Fruit fly (Drosophila melanogaster) whole organism, wandering third instar larva: ENCODE data around the gene boss.

ENCODE experiments used
- Abd-B ChIP-seq: fragments of >200 bp; optimal IDR thresholded peaks from 2 replicates; lab custom pipeline; 2017; ENCODE audit warnings: missing biosample characterization, missing genetic modification characterization
- CG32264 ChIP-seq: fragments of 200-800 bp; sonication (Bioruptor generic); optimal IDR thresholded peaks from 2 replicates; lab custom pipeline; 2016; ENCODE audit warnings: missing biosample characterization, missing genetic modification characterization
- CG9705 ChIP-seq: fragments of 200-800 bp; sonication (Bioruptor generic); optimal IDR thresholded peaks from 2 replicates; lab custom pipeline; 2018; ENCODE audit warnings: missing biosample characterization, mild to moderate bottlenecking, missing genetic modification characterization
- CrebA ChIP-seq: fragments of 200-800 bp; sonication (Bioruptor generic); optimal IDR thresholded peaks from 2 replicates; lab custom pipeline; 2016; ENCODE audit warnings: missing biosample characterization, mild to moderate bottlenecking, missing genetic modification characterization, borderline replicate concordance
- Dfd ChIP-seq: fragments of >200 bp; optimal IDR thresholded peaks from 2 replicates; lab custom pipeline; 2017; ENCODE audit warnings: missing biosample characterization, missing genetic modification characterization
- Dif ChIP-seq: fragments of 200-275, 200-300 bp; sonication (Bioruptor generic); optimal IDR thresholded peaks from 2 replicates; lab custom pipeline; 2018; ENCODE audit warnings: missing biosample characterization, missing genetic modification characterization; ENCODE audit not compliant: partially characterized antibody
- GATAd ChIP-seq: sonication (Bioruptor generic); optimal IDR thresholded peaks from 2 replicates; lab custom pipeline; 2016; ENCODE audit warnings: missing biosample characterization, missing genetic modification characterization
- HLH106 ChIP-seq: fragments of 200-800 bp; optimal IDR thresholded peaks from 3 replicates; lab custom pipeline; 2019; ENCODE audit warnings: missing biosample characterization, mild to moderate bottlenecking, missing genetic modification characterization, moderate library complexity
- Hnf4 ChIP-seq: fragments of 200-800 bp; sonication (Bioruptor generic); optimal IDR thresholded peaks from 2 replicates; lab custom pipeline; 2016; ENCODE audit warnings: missing biosample characterization, mild to moderate bottlenecking, missing genetic modification characterization
- Hr78 ChIP-seq: fragments of >200 bp; optimal IDR thresholded peaks from 2 replicates; lab custom pipeline; 2017; ENCODE audit warnings: missing biosample characterization, missing genetic modification characterization
- Hr83 ChIP-seq: fragments of 200-300 bp; sonication (Bioruptor generic); optimal IDR thresholded peaks from 2 replicates; lab custom pipeline; 2016; ENCODE audit warnings: missing biosample characterization, mild to moderate bottlenecking, missing genetic modification characterization, moderate library complexity; ENCODE audit not compliant: poor library complexity, severe bottlenecking
- Jra ChIP-seq: sonication (Bioruptor generic); optimal IDR thresholded peaks from 2 replicates; lab custom pipeline; 2016; ENCODE audit warnings: missing biosample characterization, missing genetic modification characterization
- Mio ChIP-seq: sonication (Bioruptor generic); optimal IDR thresholded peaks from 2 replicates; lab custom pipeline; 2016; ENCODE audit warnings: missing biosample characterization, missing genetic modification characterization
- Myc ChIP-seq: fragments of >200 bp; optimal IDR thresholded peaks from 2 replicates; lab custom pipeline; 2017
- N ChIP-seq: fragments of >200 bp; optimal IDR thresholded peaks from 2 replicates; lab custom pipeline; 2018; ENCODE audit warnings: missing biosample characterization, missing external identifiers, missing genetic modification characterization
- OdsH ChIP-seq: fragments of 200-800 bp; sonication (Bioruptor generic); optimal IDR thresholded peaks from 2 replicates; lab custom pipeline; 2016; ENCODE audit warnings: missing biosample characterization, mild to moderate bottlenecking, missing genetic modification characterization
- Rel ChIP-seq, 2 experiments: fragments of 200-800 bp; sonication (Bioruptor generic) in 1 of 2; optimal IDR thresholded peaks; 2 replicates in 1 of 2; 3 replicates in 1 of 2; lab custom pipeline; 2016 to 2019; ENCODE audit warnings: mild to moderate bottlenecking in 2 of 2, missing biosample characterization in 2 of 2, missing genetic modification characterization in 2 of 2, moderate library complexity in 1 of 2
- Sp1 ChIP-seq: fragments of 200-800 bp; sonication (Bioruptor generic); optimal IDR thresholded peaks from 3 replicates; lab custom pipeline; 2019; ENCODE audit warnings: missing biosample characterization, mild to moderate bottlenecking, missing genetic modification characterization, moderate library complexity
- Vsx2 ChIP-seq: fragments of 200-300, 225-300 bp; sonication (Bioruptor generic); optimal IDR thresholded peaks from 2 replicates; lab custom pipeline; 2018; ENCODE audit warnings: missing biosample characterization, missing genetic modification characterization; ENCODE audit not compliant: partially characterized antibody
- br ChIP-seq: fragments of 200-800 bp; sonication (Bioruptor generic); optimal IDR thresholded peaks from 2 replicates; lab custom pipeline; 2016; ENCODE audit warnings: missing biosample characterization, missing genetic modification characterization
- brk ChIP-seq: fragments of 200-800 bp; sonication (Bioruptor generic); optimal IDR thresholded peaks from 2 replicates; lab custom pipeline; 2016; ENCODE audit warnings: missing biosample characterization, mild to moderate bottlenecking, missing genetic modification characterization
- dl ChIP-seq, 2 experiments: fragments of 175-275, 200-275 bp in 1 of 2; fragments of 200-275 bp in 1 of 2; sonication (Bioruptor generic); optimal IDR thresholded peaks; lab custom pipeline; 2018; ENCODE audit warnings: mild to moderate bottlenecking in 2 of 2, missing biosample characterization in 2 of 2, missing genetic modification characterization in 2 of 2, moderate library complexity in 2 of 2; ENCODE audit not compliant: partially characterized antibody in 2 of 2, insufficient read depth in 1 of 2
- dmrt93B ChIP-seq: fragments of 200-800 bp; sonication (Bioruptor generic); optimal IDR thresholded peaks from 2 replicates; lab custom pipeline; 2018; ENCODE audit warnings: missing biosample characterization, mild to moderate bottlenecking, missing genetic modification characterization
- dsf ChIP-seq: sonication (Bioruptor generic); optimal IDR thresholded peaks from 2 replicates; lab custom pipeline; 2016; ENCODE audit warnings: missing biosample characterization, missing genetic modification characterization, borderline replicate concordance
- ey ChIP-seq: fragments of 200-800 bp; sonication (Bioruptor generic); optimal IDR thresholded peaks from 2 replicates; lab custom pipeline; 2016; ENCODE audit warnings: missing biosample characterization, missing genetic modification characterization
- foxo ChIP-seq, 2 experiments: fragments of 200-800 bp; sonication (Bioruptor generic); optimal IDR thresholded peaks; 2 replicates in 1 of 2; 3 replicates in 1 of 2; lab custom pipeline; 2016 to 2017; ENCODE audit warnings: missing biosample characterization in 2 of 2, missing genetic modification characterization in 2 of 2
- fru ChIP-seq: fragments of 200-800 bp; sonication (Bioruptor generic); optimal IDR thresholded peaks from 3 replicates; lab custom pipeline; 2016; ENCODE audit warnings: missing biosample characterization, mild to moderate bottlenecking, missing genetic modification characterization
- h ChIP-seq: fragments of 200-800 bp; sonication (Bioruptor generic); optimal IDR thresholded peaks from 3 replicates; lab custom pipeline; 2016; ENCODE audit warnings: missing biosample characterization, mild to moderate bottlenecking, missing genetic modification characterization
- jim ChIP-seq: fragments of 175-275, 200-325 bp; sonication (Bioruptor generic); optimal IDR thresholded peaks from 2 replicates; lab custom pipeline; 2016; ENCODE audit warnings: missing biosample characterization, mild to moderate bottlenecking, missing genetic modification characterization
- lola ChIP-seq: fragments of >200 bp; optimal IDR thresholded peaks from 2 replicates; lab custom pipeline; 2017; ENCODE audit warnings: missing biosample characterization, missing genetic modification characterization
- pan ChIP-seq: fragments of >200 bp; optimal IDR thresholded peaks from 2 replicates; lab custom pipeline; 2017
- psq ChIP-seq: fragments of 200-800 bp; sonication (Bioruptor generic); optimal IDR thresholded peaks from 3 replicates; lab custom pipeline; 2017; ENCODE audit warnings: missing biosample characterization, mild to moderate bottlenecking, missing genetic modification characterization, moderate library complexity
- rgr ChIP-seq: fragments of 200-800 bp; sonication (Bioruptor generic); optimal IDR thresholded peaks from 3 replicates; lab custom pipeline; 2016; ENCODE audit warnings: missing biosample characterization, mild to moderate bottlenecking, missing genetic modification characterization
- sage ChIP-seq: fragments of 200-800 bp; sonication (Bioruptor generic); optimal IDR thresholded peaks from 2 replicates; lab custom pipeline; 2016; ENCODE audit warnings: missing biosample characterization, mild to moderate bottlenecking, missing genetic modification characterization
- sv ChIP-seq: fragments of 200-800 bp; sonication (Bioruptor generic); optimal IDR thresholded peaks from 3 replicates; lab custom pipeline; 2016; ENCODE audit warnings: missing biosample characterization, missing genetic modification characterization
- tai ChIP-seq: sonication (Bioruptor generic); optimal IDR thresholded peaks from 2 replicates; lab custom pipeline; 2016; ENCODE audit warnings: missing biosample characterization, missing genetic modification characterization
- usp ChIP-seq: fragments of >200 bp; optimal IDR thresholded peaks from 2 replicates; lab custom pipeline; 2017; ENCODE audit warnings: missing biosample characterization, missing genetic modification characterization
- woc ChIP-seq: sonication (Bioruptor generic); optimal IDR thresholded peaks from 2 replicates; lab custom pipeline; 2016; ENCODE audit warnings: missing biosample characterization, mild to moderate bottlenecking, missing genetic modification characterization

Gene boss

dm6 chr3R:26008892-26009539 is 47.2 kb downstream of the boss start (continued):
- TF ChIP-seq HLH106 = peak; percentile 97
- peak; percentile 39 for TF ChIP-seq CrebA (GFP tag; lab: Kevin White, UChicago)
- no peak for TF ChIP-seq Dfd (GFP tag; lab: Kevin White, UChicago)
- no peak for TF ChIP-seq N (GFP tag; lab: Kevin White, UChicago)
- TF ChIP-seq sage (GFP tag; lab: Kevin White, UChicago) = peak; percentile 93
- TF ChIP-seq foxo (GFP tag; optimal IDR thresholded peaks at IDR 0.05; lab: Kevin White, UChicago) = peak; percentile 88 to 97
- peak; percentile 96 for TF ChIP-seq CG32264 (GFP tag; lab: Kevin White, UChicago)
- peak; percentile 98 for TF ChIP-seq ey (GFP tag; lab: Kevin White, UChicago)
- TF ChIP-seq Abd-B (GFP tag; lab: Kevin White, UChicago) = no peak

dm6 chr3R:26009766-26010414 is 48.1 kb downstream of the boss start:
- no peak for TF ChIP-seq Hnf4 (GFP tag; lab: Kevin White, UChicago)
- no peak for TF ChIP-seq brk (GFP tag; lab: Kevin White, UChicago)
- no peak for TF ChIP-seq Sp1 (GFP tag; lab: Kevin White, UChicago)
- TF ChIP-seq Myc (lab: Kevin White, UChicago) = no peak
- no peak for TF ChIP-seq rgr (GFP tag; lab: Kevin White, UChicago)
- TF ChIP-seq Vsx2 (GFP tag; lab: Kevin White, UChicago) = no peak
- TF ChIP-seq h (GFP tag; lab: Kevin White, UChicago) = no peak
- TF ChIP-seq foxo (GFP tag; optimal IDR thresholded peaks at IDR 0.05; lab: Kevin White, UChicago) = no peak
- TF ChIP-seq dmrt93B (GFP tag; lab: Kevin White, UChicago) = no peak
- no peak for TF ChIP-seq HLH106
- no peak for TF ChIP-seq Hr78
- TF ChIP-seq Abd-B (GFP tag; lab: Kevin White, UChicago) = no peak
- TF ChIP-seq ey (GFP tag; lab: Kevin White, UChicago) = no peak
- TF ChIP-seq Dif (GFP tag; lab: Kevin White, UChicago) = no peak
- no peak for TF ChIP-seq CG32264 (GFP tag; lab: Kevin White, UChicago)
- no peak for TF ChIP-seq br (GFP tag; lab: Kevin White, UChicago)

DNA sequence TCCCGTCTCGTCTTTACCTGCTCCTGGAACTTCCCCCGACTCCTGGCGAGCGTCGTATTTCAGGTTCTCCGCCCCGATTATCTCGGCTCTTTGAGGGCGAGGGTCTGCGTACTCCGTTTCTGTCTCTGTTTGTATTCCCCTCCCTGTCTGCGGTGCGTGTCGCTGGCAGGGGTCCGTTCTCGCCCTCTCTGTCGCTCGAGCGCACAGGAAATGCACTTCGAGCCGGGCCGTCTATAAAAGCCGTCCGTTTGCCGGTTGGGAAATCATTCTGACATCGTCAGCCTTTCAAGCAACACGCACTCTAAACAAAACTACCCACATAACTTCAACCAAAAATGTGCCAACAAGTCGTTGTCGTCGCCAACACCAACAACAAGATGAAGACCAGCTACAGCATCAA is 48.8 kb downstream of the boss start:
- TF ChIP-seq usp (GFP tag; lab: Kevin White, UChicago) (no peak), Hnf4 (GFP tag; lab: Kevin White, UChicago) (no peak), Dif (GFP tag; lab: Kevin White, UChicago) (peak; percentile 57), OdsH (GFP tag; lab: Kevin White, UChicago) (no peak), N (GFP tag; lab: Kevin White, UChicago) (no peak), Abd-B (GFP tag; lab: Kevin White, UChicago) (no peak), rgr (GFP tag; lab: Kevin White, UChicago) (no peak), lola (GFP tag; lab: Kevin White, UChicago) (no peak), tai (no peak), brk (GFP tag; lab: Kevin White, UChicago) (no peak), Rel (GFP tag; optimal IDR thresholded peaks at IDR 0.05; lab: Kevin White, UChicago) (no peak), Rel (tag; optimal IDR thresholded peaks at IDR 0.05; lab: Kevin White, UChicago) (peak; percentile 40), ey (GFP tag; lab: Kevin White, UChicago) (no peak), sage (GFP tag; lab: Kevin White, UChicago) (no peak), Hr78 (no peak), dsf (GFP tag; lab: Kevin White, UChicago) (no peak), h (GFP tag; lab: Kevin White, UChicago) (no peak), sv (GFP tag; lab: Kevin White, UChicago) (no peak), dmrt93B (GFP tag; lab: Kevin White, UChicago) (no peak), br (GFP tag; lab: Kevin White, UChicago) (peak; percentile 11), Dfd (GFP tag; lab: Kevin White, UChicago) (no peak), woc (peak; percentile 8), psq (GFP tag; lab: Kevin White, UChicago) (no peak), GATAd (GFP tag; lab: Kevin White, UChicago) (no peak), foxo (GFP tag; optimal IDR thresholded peaks at IDR 0.05; lab: Kevin White, UChicago) (no peak), Vsx2 (GFP tag; lab: Kevin White, UChicago) (peak; percentile 44), HLH106 (no peak), CG9705 (GFP tag; lab: Kevin White, UChicago) (no peak), Myc (lab: Kevin White, UChicago) (no peak), CG32264 (GFP tag; lab: Kevin White, UChicago) (no peak), Sp1 (GFP tag; lab: Kevin White, UChicago) (peak; percentile 17), CrebA (GFP tag; lab: Kevin White, UChicago) (peak; percentile 33), Hr83 (GFP tag; lab: Kevin White, UChicago) (peak; percentile 2), fru (peak; percentile 28), Mio (GFP tag; lab: Kevin White, UChicago) (no peak), jim (GFP tag; lab: Kevin White, UChicago) (no peak), Jra (GFP tag; lab: Kevin White, UChicago) (no peak), dl (GFP tag; optimal IDR thresholded peaks at IDR 0.05; lab: Kevin White, UChicago; ENCODE audit: insufficient read depth in 1 of 2, partially characterized antibody in 2 of 2) (no peak), pan (no peak)
